Worm (Caenorhabditis elegans) whole organism, L4 larva: Measurements from ENCODE around the gene str-231.
"Not testable (repeated sequence)": the region's sequence is repeated elsewhere in the genome, so short reads cannot be mapped to it uniquely, and the experiment has no call there.

Experiments
- F26F4.8 ChIP-seq: fragments of 200-800 bp; sonication (Bioruptor generic); conservative IDR thresholded peaks from 2 replicates; pipeline ENCODE4 v1.3.6; 2022; ENCODE audit warnings: missing genetic modification characterization, missing compliant biosample characterization
- T20F7.1 ChIP-seq: fragments of 200-800 bp; sonication (Bioruptor generic); optimal IDR thresholded peaks from 2 replicates; lab custom pipeline; 2018; ENCODE audit warnings: mild to moderate bottlenecking, missing genetic modification characterization, missing compliant biosample characterization
- aha-1 ChIP-seq: fragments of 150-350 bp; peaks from one replicate; lab custom pipeline; 2014; ENCODE audit warnings: missing biosample characterization, missing genetic modification characterization
- aly-2 ChIP-seq: sonication (generic microtip); optimal IDR thresholded peaks from 2 replicates; lab custom pipeline; 2018; ENCODE audit warnings: missing biosample characterization, missing genetic modification characterization
- daf-16 ChIP-seq, 3 experiments: sonication (generic microtip); optimal IDR thresholded peaks; 2 replicates each; lab custom pipeline; 2016 to 2017; ENCODE audit warnings: missing genetic modification characterization in 3 of 3, missing genetic modification reagents in 3 of 3, mild to moderate bottlenecking in 2 of 3, missing compliant biosample characterization in 2 of 3, missing biosample characterization in 1 of 3, moderate library complexity in 1 of 3
- dmd-6 ChIP-seq: fragments of 200-800 bp; sonication (Bioruptor generic); IDR thresholded peaks from 2 replicates; pipeline ENCODE4 v1.3.6; 2022; ENCODE audit warnings: missing genetic modification reagents, missing genetic modification characterization, missing compliant biosample characterization
- dmd-9 ChIP-seq: fragments of 200-800 bp; sonication (Bioruptor generic); IDR thresholded peaks from 2 replicates; pipeline ENCODE4 v1.3.6; 2022; ENCODE audit warnings: missing genetic modification reagents, missing genetic modification characterization, missing compliant biosample characterization
- dpl-1 ChIP-seq: fragments of 150-350 bp; optimal IDR thresholded peaks from 2 replicates; lab custom pipeline; 2014; ENCODE audit warnings: missing biosample characterization, missing genetic modification reagents, missing genetic modification characterization
- duxl-1 ChIP-seq: sonication (generic microtip); optimal IDR thresholded peaks from 2 replicates; lab custom pipeline; 2016; ENCODE audit warnings: mild to moderate bottlenecking, missing genetic modification characterization, moderate library complexity, missing compliant biosample characterization; ENCODE audit not compliant: poor library complexity
- dve-1 ChIP-seq: sonication (generic microtip); optimal IDR thresholded peaks from 2 replicates; lab custom pipeline; 2017; ENCODE audit warnings: antibody characterized with exemption, mild to moderate bottlenecking, missing genetic modification characterization, missing compliant biosample characterization; ENCODE audit not compliant: insufficient read depth
- hlh-11 ChIP-seq: fragments of 200-800 bp; sonication (Bioruptor generic); optimal IDR thresholded peaks from 2 replicates; lab custom pipeline; 2018; ENCODE audit warnings: mild to moderate bottlenecking, missing genetic modification characterization, missing compliant biosample characterization
- lim-7 ChIP-seq: fragments of 200-800 bp; sonication (Bioruptor generic); IDR thresholded peaks from 2 replicates; pipeline ENCODE4 v1.3.6; 2022; ENCODE audit warnings: missing genetic modification characterization, missing compliant biosample characterization
- lin-38 ChIP-seq: fragments of 200-800 bp; sonication (Bioruptor generic); IDR thresholded peaks from 2 replicates; pipeline ENCODE4 v1.3.6; 2022; ENCODE audit warnings: missing genetic modification reagents, missing genetic modification characterization, missing compliant biosample characterization
- lin-39 ChIP-seq: fragments of 150-350 bp; optimal IDR thresholded peaks from 2 replicates; lab custom pipeline; 2014; ENCODE audit warnings: missing biosample characterization, missing genetic modification reagents, missing genetic modification characterization
- lir-3 ChIP-seq: sonication (generic microtip); optimal IDR thresholded peaks from 2 replicates; lab custom pipeline; 2016; ENCODE audit warnings: mild to moderate bottlenecking, missing genetic modification characterization, missing compliant biosample characterization
- madf-9 ChIP-seq: fragments of 200-800 bp; sonication (Bioruptor generic); conservative IDR thresholded peaks from 2 replicates; pipeline ENCODE4 v1.3.6; 2022; ENCODE audit warnings: missing genetic modification reagents, missing genetic modification characterization, missing compliant biosample characterization
- mep-1 ChIP-seq: fragments of 150-350 bp; sonication (generic microtip); optimal IDR thresholded peaks from 3 replicates; lab custom pipeline; 2014; ENCODE audit warnings: missing biosample characterization, missing genetic modification characterization
- mes-2 ChIP-seq: sonication (generic microtip); optimal IDR thresholded peaks from 2 replicates; lab custom pipeline; 2016; ENCODE audit warnings: missing genotype, mild to moderate bottlenecking, missing genetic modification characterization, missing compliant biosample characterization; ENCODE audit not compliant: poor library complexity, severe bottlenecking
- nhr-102 ChIP-seq: sonication (generic microtip); optimal IDR thresholded peaks from 2 replicates; lab custom pipeline; 2016; ENCODE audit warnings: mild to moderate bottlenecking, missing genetic modification characterization, moderate library complexity, missing compliant biosample characterization
- nhr-25 ChIP-seq: sonication (generic microtip); optimal IDR thresholded peaks from 2 replicates; lab custom pipeline; 2017; ENCODE audit warnings: missing genetic modification characterization, mild to moderate bottlenecking, missing compliant biosample characterization, antibody characterized with exemption, moderate library complexity, borderline replicate concordance; ENCODE audit not compliant: insufficient read depth
- nhr-28 ChIP-seq: fragments of 150-350 bp; optimal IDR thresholded peaks from 2 replicates; lab custom pipeline; 2014; ENCODE audit warnings: missing biosample characterization, missing genetic modification characterization
- nhr-42 ChIP-seq: fragments of 200-800 bp; sonication (Bioruptor generic); IDR thresholded peaks from 2 replicates; pipeline ENCODE4 v1.3.6; 2022; ENCODE audit warnings: missing genetic modification characterization, missing compliant biosample characterization
- nhr-48 ChIP-seq: sonication (generic microtip); optimal IDR thresholded peaks from 2 replicates; lab custom pipeline; 2016; ENCODE audit warnings: mild to moderate bottlenecking, missing genetic modification characterization, missing compliant biosample characterization
- nhr-6 ChIP-seq: fragments of 150-350 bp; optimal IDR thresholded peaks from 2 replicates; lab custom pipeline; 2014; ENCODE audit warnings: missing biosample characterization, missing genetic modification characterization
- php-3 ChIP-seq: fragments of 200-800 bp; sonication (Bioruptor generic); IDR thresholded peaks from 2 replicates; pipeline ENCODE4 v1.3.6; 2022; ENCODE audit warnings: missing genetic modification reagents, missing genetic modification characterization, missing compliant biosample characterization
- rbr-2 ChIP-seq: sonication (generic microtip); optimal IDR thresholded peaks from 2 replicates; lab custom pipeline; 2016; ENCODE audit warnings: missing genotype, missing genetic modification characterization, missing compliant biosample characterization
- sdz-12 ChIP-seq: fragments of 200-800 bp; sonication (Bioruptor generic); optimal IDR thresholded peaks from 2 replicates; lab custom pipeline; 2018; ENCODE audit warnings: mild to moderate bottlenecking, missing genetic modification characterization, missing compliant biosample characterization
- set-16 ChIP-seq: fragments of 200-800 bp; sonication (Bioruptor generic); IDR thresholded peaks from 2 replicates; pipeline ENCODE4 v1.3.6; 2022; ENCODE audit warnings: missing genetic modification reagents, missing genetic modification characterization, missing compliant biosample characterization
- snpc-1.2 ChIP-seq: fragments of 200-800 bp; sonication (Bioruptor generic); IDR thresholded peaks from 2 replicates; pipeline ENCODE4 v1.3.6; 2022; ENCODE audit warnings: missing genetic modification reagents, missing genetic modification characterization, missing compliant biosample characterization
- snpc-4 ChIP-seq: fragments of 150-350 bp; optimal IDR thresholded peaks from 2 replicates; lab custom pipeline; 2014; ENCODE audit warnings: missing biosample characterization, missing genetic modification characterization
- spr-1 ChIP-seq: sonication (generic microtip); optimal IDR thresholded peaks from 2 replicates; lab custom pipeline; 2016; ENCODE audit warnings: mild to moderate bottlenecking, missing genetic modification characterization, missing compliant biosample characterization
- unc-62 ChIP-seq, 3 experiments: fragments of 150-350 bp in 1 of 3; sonication (generic microtip); optimal IDR thresholded peaks in 2 of 3; peaks in 1 of 3; 1 replicate in 1 of 3; 2 replicates in 2 of 3; lab custom pipeline; 2014 to 2017; ENCODE audit warnings: missing biosample characterization in 3 of 3, missing genetic modification characterization in 3 of 3, missing genetic modification reagents in 3 of 3, missing genotype in 1 of 3
- zfp-2 ChIP-seq: sonication (generic microtip); optimal IDR thresholded peaks from 2 replicates; lab custom pipeline; 2016; ENCODE audit warnings: mild to moderate bottlenecking, missing genetic modification characterization, missing compliant biosample characterization

The str-231 gene

DNA sequence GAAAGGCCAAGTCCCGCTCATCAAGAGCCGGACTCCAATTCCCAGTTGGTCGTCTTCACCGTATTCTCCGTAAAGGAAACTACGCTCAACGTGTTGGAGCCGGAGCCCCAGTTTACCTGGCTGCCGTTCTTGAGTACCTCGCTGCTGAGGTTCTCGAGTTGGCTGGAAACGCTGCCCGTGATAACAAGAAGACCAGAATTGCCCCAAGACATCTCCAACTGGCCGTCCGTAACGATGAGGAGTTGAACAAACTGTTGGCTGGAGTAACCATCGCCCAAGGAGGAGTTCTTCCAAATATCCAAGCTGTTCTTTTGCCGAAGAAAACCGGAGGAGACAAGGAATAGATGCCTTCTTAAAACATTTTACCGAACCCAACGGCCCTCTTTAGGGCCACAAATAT lies 33.4 kb upstream of the str-231 start:
- TF ChIP-seq set-16 (GFP tag; lab: Robert Waterston, UW): peak; percentile 47; the same call in 1 of the 2 replicates

DNA sequence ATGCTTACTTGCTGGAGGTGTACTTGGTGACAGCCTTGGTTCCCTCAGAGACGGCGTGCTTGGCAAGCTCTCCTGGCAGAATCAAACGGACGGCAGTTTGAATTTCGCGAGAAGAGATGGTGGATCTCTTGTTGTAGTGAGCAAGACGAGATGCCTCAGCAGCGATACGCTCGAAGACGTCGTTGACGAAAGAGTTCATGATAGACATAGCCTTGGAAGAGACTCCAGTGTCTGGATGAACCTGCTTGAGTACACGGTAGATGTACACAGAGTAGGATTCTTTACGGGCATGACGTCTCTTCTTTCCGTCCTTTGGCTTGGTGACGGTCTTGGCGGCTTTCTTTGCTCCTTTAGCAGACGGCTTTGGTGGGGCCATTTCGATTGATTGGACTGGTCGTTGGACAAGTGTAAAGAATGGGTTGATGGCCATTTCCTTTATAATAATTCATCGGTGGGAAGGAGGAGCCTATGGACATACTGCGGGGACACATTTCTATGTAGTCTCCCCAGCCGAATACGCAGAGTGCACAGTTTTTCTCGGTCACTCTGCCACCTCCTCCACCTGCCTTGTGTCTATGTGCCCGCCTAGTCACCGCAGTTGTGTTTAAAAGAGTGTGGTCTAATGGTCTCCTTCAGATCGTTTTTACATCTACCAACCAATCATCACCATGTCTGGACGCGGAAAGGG lies 32.9 kb upstream of the str-231 start, which contains the start of the genes his-4 and his-3:
TSS of gene his-4 (minus strand) at position 376 of the 688 bp plus-strand sequence.
TSS of gene his-3 (plus strand) at position 669 of the 688 bp plus-strand sequence.
- TF ChIP-seq aha-1 (tag; lab: Kevin White, UChicago) (peak; percentile 94), nhr-6 (tag; lab: Kevin White, UChicago) (peak; percentile 5), nhr-25 (tag; lab: Kevin White, UChicago) (peak; percentile 74), spr-1 (tag; lab: Kevin White, UChicago) (peak; percentile 40), hlh-11 (tag; lab: Kevin White, UChicago) (peak; percentile 74), php-3 (peak; percentile 62; the same call in 1 of the 2 replicates), daf-16 (tag; optimal IDR thresholded peaks at IDR 0.05; lab: Kevin White, UChicago) (peak; percentile 73), dmd-6 (GFP tag; lab: Robert Waterston, UW) (peak; percentile 53), nhr-48 (tag; lab: Kevin White, UChicago) (peak; percentile 37), mes-2 (tag; lab: Kevin White, UChicago) (peak; percentile 80), duxl-1 (peak; percentile 85), rbr-2 (tag; lab: Kevin White, UChicago) (peak; percentile 32), dve-1 (peak; percentile 98), nhr-42 (GFP tag; lab: Robert Waterston, UW) (peak; percentile 72; the same call in 1 of the 2 replicates), dpl-1 (peak; percentile 48), mep-1 (tag; lab: Kevin White, UChicago) (peak; percentile 75), nhr-28 (tag; lab: Kevin White, UChicago) (peak; percentile 64), nhr-102 (tag; lab: Kevin White, UChicago) (peak; percentile 83), lin-38 (GFP tag; lab: Robert Waterston, UW) (peak; percentile 23)
- not testable (repeated sequence) for TF ChIP-seq daf-16 (GFP tag; optimal IDR thresholded peaks at IDR 0.05; lab: Kevin White, UChicago)

DNA sequence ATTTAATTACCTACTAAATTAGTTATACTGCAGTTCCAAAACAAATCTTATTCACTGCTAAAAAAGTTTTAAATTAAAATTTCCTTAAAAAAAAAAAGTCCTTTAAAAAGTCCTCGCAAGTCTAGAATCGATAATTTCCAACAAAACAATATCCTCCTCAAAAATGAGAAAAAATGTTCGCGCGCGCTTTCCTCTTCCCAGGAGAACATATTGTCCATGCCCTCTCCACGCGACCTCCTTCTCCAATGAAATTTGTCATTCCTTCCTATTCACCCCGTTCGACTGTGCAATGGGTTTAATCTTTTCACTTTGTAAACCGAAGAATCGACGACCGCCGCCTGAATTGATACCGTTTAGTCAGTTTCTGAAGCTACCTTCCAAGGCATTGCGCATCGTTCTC lies 28.8 kb upstream of the str-231 start, which contains the start of gene T10C6.10:
TSS of gene T10C6.10 (plus strand) at position 248 of the 400 bp plus-strand sequence.
- TF ChIP-seq aly-2 (tag; lab: Kevin White, UChicago) (no peak), madf-9 (GFP tag; lab: Robert Waterston, UW) (no peak), snpc-4 (tag; lab: Kevin White, UChicago) (no peak), rbr-2 (tag; lab: Kevin White, UChicago) (no peak), lin-38 (GFP tag; lab: Robert Waterston, UW) (no peak), F26F4.8 (GFP tag; lab: Robert Waterston, UW) (no peak), lim-7 (GFP tag; lab: Robert Waterston, UW) (no peak), T20F7.1 (GFP tag; lab: Kevin White, UChicago) (no peak), lin-39 (tag; lab: Kevin White, UChicago) (no peak), dpl-1 (no peak)
- TF ChIP-seq, all 104 proteins: peak for 0

DNA sequence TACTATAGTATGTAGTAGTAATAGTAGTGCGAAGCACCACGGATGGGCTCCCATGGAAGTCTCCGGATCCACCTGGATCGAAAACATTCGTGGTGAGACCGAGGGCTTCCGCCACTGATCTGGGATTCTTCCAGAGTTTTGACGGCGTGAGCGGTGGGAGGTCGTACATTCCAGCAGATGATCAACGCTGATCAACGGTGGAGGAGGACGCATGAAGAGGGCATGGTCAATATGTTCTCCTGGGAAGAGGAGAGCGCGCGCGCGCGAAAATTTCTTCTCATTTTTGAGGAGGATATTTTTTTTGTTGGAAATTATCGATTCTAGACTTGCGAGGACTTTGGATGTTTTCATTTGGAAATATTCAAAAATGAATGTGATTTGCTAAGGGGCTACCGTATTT lies 26.1 kb upstream of the str-231 start:
- no peak for TF ChIP-seq sdz-12 (GFP tag; lab: Kevin White, UChicago)
- peak; percentile 54 for TF ChIP-seq set-16 (GFP tag; lab: Robert Waterston, UW)

DNA sequence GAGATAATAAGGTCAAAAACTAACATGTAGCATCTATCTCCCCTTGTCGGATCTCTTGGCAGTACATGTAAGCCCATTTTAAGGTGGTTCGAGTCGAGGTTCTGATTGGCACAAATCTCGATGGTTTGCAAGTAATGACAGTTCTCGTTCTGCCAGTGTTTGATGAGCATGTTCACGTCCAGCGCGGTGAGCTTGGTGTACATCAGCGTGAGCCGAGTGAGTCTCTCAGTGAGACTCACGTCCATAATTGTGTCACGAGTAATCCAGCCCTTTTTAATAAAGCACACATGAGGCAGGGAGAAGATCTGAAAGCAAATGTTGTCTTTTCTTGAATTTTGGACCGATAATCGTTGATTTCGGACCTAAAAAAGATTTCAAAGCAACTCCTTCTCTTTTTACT lies 25.4 kb upstream of the str-231 start, which contains the start of gene T10C6.16:
TSS of gene T10C6.16 (minus strand) at position 245 of the 400 bp plus-strand sequence.
- TF ChIP-seq unc-62 (GFP tag; optimal IDR thresholded peaks at IDR 0.05 in 1 of 2; lab: Kevin White, UChicago): peak in 1 of 2 experiments; percentile 97
- no peak for TF ChIP-seq unc-62 (tag; optimal IDR thresholded peaks at IDR 0.05; lab: Kevin White, UChicago)
- TF ChIP-seq snpc-1.2: 0 out of 2 replicates have a peak, but pooled peaks have one; percentile 8
- TF ChIP-seq lir-3: no peak
- peak; percentile 79 for TF ChIP-seq aha-1 (tag; lab: Kevin White, UChicago)
- no peak for TF ChIP-seq zfp-2 (tag; lab: Kevin White, UChicago)
- no peak for TF ChIP-seq dmd-9 (GFP tag; lab: Robert Waterston, UW)
